Fruit fly (Drosophila melanogaster): ENCODE measurements around the gene Rsf1.

Rsf1 gene

DNA sequence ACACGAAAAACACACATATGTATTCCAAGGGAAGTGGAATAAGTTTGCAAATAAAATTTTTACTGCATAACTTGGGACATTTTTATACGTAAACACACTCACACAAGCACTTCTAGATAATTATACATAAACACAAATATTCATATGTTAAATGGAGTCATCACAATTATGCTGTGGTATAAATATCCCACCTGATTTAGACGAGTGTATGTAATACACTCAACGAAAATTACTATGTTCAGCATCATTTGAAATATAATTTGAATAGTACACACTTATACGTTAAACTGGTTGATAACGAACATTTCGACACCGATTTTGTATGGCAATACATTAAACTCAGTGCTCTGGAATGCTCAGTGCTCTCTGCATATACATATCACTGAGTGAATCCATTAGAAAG, 32.3 kb downstream of the Rsf1 start:
- TF ChIP-seq sqz (GFP tag; optimal IDR thresholded peaks at IDR 0.05) (no peak), slp2 (GFP tag; optimal IDR thresholded peaks at IDR 0.05) (no peak), dmrt11E (tag; optimal IDR thresholded peaks at IDR 0.05) (peak; percentile 14), Dip2 (GFP tag; IDR thresholded peaks at IDR 0.05) (no peak), CG2889 (GFP tag; IDR thresholded peaks at IDR 0.05) (no peak), hbn (GFP tag; IDR thresholded peaks at IDR 0.05; ENCODE audit: partially characterized antibody) (no peak), CG15011 (GFP tag; optimal IDR thresholded peaks at IDR 0.05) (no peak), CG2116 (GFP tag; optimal IDR thresholded peaks at IDR 0.05) (no peak), jing (GFP tag; optimal IDR thresholded peaks at IDR 0.05) (no peak), mirr (GFP tag; optimal IDR thresholded peaks at IDR 0.05) (no peak), CoRest (tag; optimal IDR thresholded peaks at IDR 0.05) (peak; percentile 4), gt (GFP tag; IDR thresholded peaks at IDR 0.05) (no peak), CHES-1-like (GFP tag; optimal IDR thresholded peaks at IDR 0.05) (peak; percentile 19), CG10654 (GFP tag; optimal IDR thresholded peaks at IDR 0.05) (no peak), Hmr (GFP tag; optimal IDR thresholded peaks at IDR 0.05) (no peak), CG6854 (GFP tag; optimal IDR thresholded peaks at IDR 0.05) (no peak), CG32767 (GFP tag; IDR thresholded peaks at IDR 0.05) (no peak), CG17359 (tag; optimal IDR thresholded peaks at IDR 0.05) (peak; percentile 34), chif (GFP tag; optimal IDR thresholded peaks at IDR 0.05) (peak in 1 of 2 experiments; percentile 11), kah (GFP tag; optimal IDR thresholded peaks at IDR 0.05) (no peak), CG11398 (GFP tag; optimal IDR thresholded peaks at IDR 0.05) (no peak), sc (optimal IDR thresholded peaks at IDR 0.05) (no peak), sc (GFP tag; optimal IDR thresholded peaks at IDR 0.05) (no peak), vfl (GFP tag; optimal IDR thresholded peaks at IDR 0.05) (no peak), gfzf (GFP tag; optimal IDR thresholded peaks at IDR 0.05) (no peak), Gug (GFP tag; IDR thresholded peaks at IDR 0.05) (no peak), dan (GFP tag; IDR thresholded peaks at IDR 0.05) (no peak), Spps (tag; optimal IDR thresholded peaks at IDR 0.05) (no peak), dm (GFP tag; optimal IDR thresholded peaks at IDR 0.05) (no peak), Elba2 (GFP tag; optimal IDR thresholded peaks at IDR 0.05) (no peak), CG12391 (tag; optimal IDR thresholded peaks at IDR 0.05) (no peak), CG14014 (GFP tag; IDR thresholded peaks at IDR 0.05) (no peak; the same call in 1 of the 2 replicates), CG11456 (GFP tag; IDR thresholded peaks at IDR 0.05) (no peak), CG17568 (GFP tag; optimal IDR thresholded peaks at IDR 0.05) (no peak), Dad (GFP tag; optimal IDR thresholded peaks at IDR 0.05) (no peak), inv (GFP tag; IDR thresholded peaks at IDR 0.05; ENCODE audit: partially characterized antibody) (no peak), sima (GFP tag; optimal IDR thresholded peaks at IDR 0.05) (no peak), lola (GFP tag; optimal IDR thresholded peaks at IDR 0.05) (no peak), disco-r (GFP tag; optimal IDR thresholded peaks at IDR 0.05) (no peak), Neu2 (GFP tag; optimal IDR thresholded peaks at IDR 0.05; ENCODE audit: borderline replicate concordance) (no peak), CG5180 (GFP tag; optimal IDR thresholded peaks at IDR 0.05) (peak; percentile 18), CG12071 (GFP tag; optimal IDR thresholded peaks at IDR 0.05) (no peak), esg (GFP tag; conservative IDR thresholded peaks at IDR 0.05) (0 out of 2 replicates have a peak, but pooled peaks have one; percentile 12), CG1603 (tag; optimal IDR thresholded peaks at IDR 0.05) (no peak), psq (GFP tag; optimal IDR thresholded peaks at IDR 0.05) (no peak), CG10321 (GFP tag; IDR thresholded peaks at IDR 0.05) (no peak), cwo (GFP tag; optimal IDR thresholded peaks at IDR 0.05) (no peak), ap (GFP tag; IDR thresholded peaks at IDR 0.05) (no peak), CG17912 (GFP tag; optimal IDR thresholded peaks at IDR 0.05) (no peak), Bteb2 (GFP tag; optimal IDR thresholded peaks at IDR 0.05) (no peak), al (GFP tag; IDR thresholded peaks at IDR 0.05) (no peak), chm (GFP tag; IDR thresholded peaks at IDR 0.05) (no peak)

Data from whole organism, embryonic.